Worm (Caenorhabditis elegans): ENCODE results near the gene vha-3.

- TF ChIP-seq flt-1 (GFP tag; IDR thresholded peaks at IDR 0.05): no peak
- no peak for TF ChIP-seq ztf-23 (GFP tag; IDR thresholded peaks at IDR 0.05)
- no peak for TF ChIP-seq ztf-29 (GFP tag; IDR thresholded peaks at IDR 0.05)
Observed at ce11 chrIV:2321546-2321945, 5.8 kb upstream of the vha-3 start.
